Fruit fly (Drosophila melanogaster): Measurements from ENCODE around the gene CG42324.

Gene CG42324

DNA sequence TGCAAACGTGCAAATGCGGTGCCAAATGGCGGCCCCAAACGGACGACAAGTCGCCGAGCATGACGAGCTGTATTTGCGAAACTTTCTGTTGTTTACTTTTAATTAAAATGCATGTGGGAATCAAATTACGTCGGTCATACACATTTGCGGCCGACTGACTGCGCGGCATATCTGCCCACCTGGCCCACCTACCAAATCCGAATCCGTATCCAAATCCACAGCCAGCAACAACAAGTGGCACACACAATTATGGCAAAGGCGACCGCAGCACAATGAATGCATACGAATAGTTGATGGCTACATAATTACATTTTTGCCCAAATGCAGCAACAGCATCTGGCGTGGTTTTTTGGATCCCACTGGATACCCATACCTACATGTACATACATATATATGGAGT lies 20.5 kb upstream of the CG42324 start:
- no peak for TF ChIP-seq dmrt93B (GFP tag; optimal IDR thresholded peaks at IDR 0.05)

DNA sequence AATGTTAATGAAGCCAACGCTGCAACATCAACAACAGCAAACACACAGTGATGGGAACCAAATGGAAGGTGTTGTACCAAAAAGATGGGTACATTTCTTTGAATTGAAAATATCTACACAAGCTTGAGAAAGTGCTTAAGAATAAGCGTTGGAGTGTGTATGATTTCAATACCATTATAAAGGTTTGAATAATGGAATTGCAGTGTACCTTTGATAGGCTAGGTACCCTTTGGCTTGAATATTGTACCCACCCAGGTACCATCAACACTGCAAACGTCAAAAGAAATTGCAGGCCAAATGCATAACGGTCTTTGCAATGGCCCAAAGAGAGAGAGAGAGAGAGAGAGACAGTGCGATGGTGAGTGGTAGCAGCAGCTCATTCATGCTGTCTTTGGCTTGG lies 19.6 kb upstream of the CG42324 start:
- no peak for TF ChIP-seq tai (GFP tag; optimal IDR thresholded peaks at IDR 0.05)
- no peak for TF ChIP-seq Jra (GFP tag; optimal IDR thresholded peaks at IDR 0.05)
- TF ChIP-seq fru (GFP tag; optimal IDR thresholded peaks at IDR 0.05) = no peak
- no peak for TF ChIP-seq N (GFP tag; optimal IDR thresholded peaks at IDR 0.05)

DNA sequence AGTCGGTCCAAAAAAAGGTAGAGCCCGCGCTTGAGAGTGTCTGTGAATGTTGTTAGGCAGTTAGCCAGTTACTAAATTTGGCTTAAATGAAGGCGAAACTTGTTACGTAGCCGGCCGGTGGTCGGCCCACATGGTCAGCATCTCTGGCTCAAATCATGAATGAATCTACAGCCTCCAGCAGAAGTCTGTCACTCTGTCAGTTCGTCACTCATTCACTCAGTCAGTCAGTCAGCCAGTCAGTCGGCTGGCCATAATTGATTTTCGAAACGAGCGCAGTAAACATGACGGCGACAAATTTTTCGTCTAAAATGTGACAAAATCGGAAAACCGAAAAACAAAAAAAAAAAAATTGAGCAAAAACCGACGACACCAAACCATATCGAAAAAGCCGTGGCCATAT lies 17.8 kb upstream of the CG42324 start:
- no peak for TF ChIP-seq Myc (optimal IDR thresholded peaks at IDR 0.05)
- TF ChIP-seq Dif (GFP tag; optimal IDR thresholded peaks at IDR 0.05; ENCODE audit: partially characterized antibody) = no peak
- no peak for TF ChIP-seq psq (GFP tag; optimal IDR thresholded peaks at IDR 0.05)
- no peak for TF ChIP-seq N (GFP tag; optimal IDR thresholded peaks at IDR 0.05)
- TF ChIP-seq dl (GFP tag; optimal IDR thresholded peaks at IDR 0.05; ENCODE audit: insufficient read depth in 1 of 2, partially characterized antibody in 2 of 2) = no peak
- TF ChIP-seq rgr (GFP tag; optimal IDR thresholded peaks at IDR 0.05) = no peak
- TF ChIP-seq usp (GFP tag; optimal IDR thresholded peaks at IDR 0.05) = no peak
- TF ChIP-seq Dfd (GFP tag; optimal IDR thresholded peaks at IDR 0.05) = no peak
- TF ChIP-seq CG32264 (GFP tag; optimal IDR thresholded peaks at IDR 0.05) = no peak
- TF ChIP-seq h (GFP tag; optimal IDR thresholded peaks at IDR 0.05) = no peak
- no peak for TF ChIP-seq Rel (GFP tag; optimal IDR thresholded peaks at IDR 0.05)
- no peak for TF ChIP-seq Rel (tag; optimal IDR thresholded peaks at IDR 0.05)
- TF ChIP-seq Hr78 (GFP tag; optimal IDR thresholded peaks at IDR 0.05) = no peak
- TF ChIP-seq pan (optimal IDR thresholded peaks at IDR 0.05) = no peak
- no peak for TF ChIP-seq tai (GFP tag; optimal IDR thresholded peaks at IDR 0.05)

DNA sequence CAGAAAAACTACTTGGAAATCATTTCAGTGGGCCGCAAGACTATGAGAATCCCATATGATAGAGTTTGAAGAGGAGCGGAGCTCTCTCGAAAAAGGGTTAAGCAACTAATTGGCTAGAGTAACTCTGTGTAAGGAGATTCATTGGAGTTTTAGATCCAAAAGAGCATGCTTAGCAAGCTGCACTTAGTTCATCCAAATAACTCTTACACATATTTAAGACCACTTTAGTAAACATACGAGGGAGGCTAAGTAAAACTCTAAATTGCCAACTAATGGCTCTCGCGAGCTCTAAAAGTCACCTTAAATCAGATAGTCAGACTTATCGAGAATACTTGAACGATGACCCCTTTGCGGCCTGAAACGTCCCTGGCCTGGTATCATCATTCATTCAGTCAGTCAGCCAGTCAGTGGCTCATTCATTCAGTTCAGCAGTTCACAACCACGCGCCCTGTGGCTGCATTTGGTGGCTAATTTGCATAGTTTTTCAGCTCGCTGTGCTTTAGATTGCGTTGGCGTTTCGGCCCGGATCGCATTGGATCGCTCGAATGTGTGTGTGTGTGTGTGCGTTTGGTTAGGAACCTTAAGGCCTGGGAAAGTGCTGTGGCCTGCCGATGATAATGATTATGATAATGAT lies 17.2 kb upstream of the CG42324 start:
- TF ChIP-seq Myc (optimal IDR thresholded peaks at IDR 0.05) (no peak), lola (GFP tag; optimal IDR thresholded peaks at IDR 0.05) (no peak), h (GFP tag; optimal IDR thresholded peaks at IDR 0.05) (no peak), sv (GFP tag; optimal IDR thresholded peaks at IDR 0.05) (peak; percentile 3), jim (GFP tag; optimal IDR thresholded peaks at IDR 0.05) (no peak), psq (GFP tag; optimal IDR thresholded peaks at IDR 0.05) (no peak)

DNA sequence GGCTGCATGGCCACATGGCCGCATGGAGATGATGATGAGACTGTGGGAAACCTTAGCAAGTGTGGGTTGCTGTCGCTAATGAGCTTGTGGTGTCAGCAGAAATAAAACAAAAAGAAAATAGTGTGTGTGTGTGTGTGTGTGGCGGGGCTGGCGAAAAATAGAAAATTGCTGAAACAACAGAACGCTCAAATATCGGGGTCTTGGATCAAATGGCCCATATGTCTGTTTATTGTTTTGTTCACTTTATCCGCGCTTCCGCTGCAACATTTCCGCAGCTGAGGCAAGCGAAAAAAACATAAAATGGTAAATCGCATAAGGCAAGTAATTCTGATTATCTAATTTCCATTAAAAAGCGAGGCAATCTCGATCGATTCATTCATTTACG lies 16.7 kb upstream of the CG42324 start:
- TF ChIP-seq N (GFP tag; optimal IDR thresholded peaks at IDR 0.05) (no peak), br (GFP tag; optimal IDR thresholded peaks at IDR 0.05) (no peak), Hr83 (GFP tag; optimal IDR thresholded peaks at IDR 0.05; ENCODE audit: poor library complexity, severe bottlenecking) (no peak), Hr78 (GFP tag; optimal IDR thresholded peaks at IDR 0.05) (no peak), h (GFP tag; optimal IDR thresholded peaks at IDR 0.05) (no peak), lola (GFP tag; optimal IDR thresholded peaks at IDR 0.05) (no peak), HLH106 (tag; optimal IDR thresholded peaks at IDR 0.05) (no peak)

DNA sequence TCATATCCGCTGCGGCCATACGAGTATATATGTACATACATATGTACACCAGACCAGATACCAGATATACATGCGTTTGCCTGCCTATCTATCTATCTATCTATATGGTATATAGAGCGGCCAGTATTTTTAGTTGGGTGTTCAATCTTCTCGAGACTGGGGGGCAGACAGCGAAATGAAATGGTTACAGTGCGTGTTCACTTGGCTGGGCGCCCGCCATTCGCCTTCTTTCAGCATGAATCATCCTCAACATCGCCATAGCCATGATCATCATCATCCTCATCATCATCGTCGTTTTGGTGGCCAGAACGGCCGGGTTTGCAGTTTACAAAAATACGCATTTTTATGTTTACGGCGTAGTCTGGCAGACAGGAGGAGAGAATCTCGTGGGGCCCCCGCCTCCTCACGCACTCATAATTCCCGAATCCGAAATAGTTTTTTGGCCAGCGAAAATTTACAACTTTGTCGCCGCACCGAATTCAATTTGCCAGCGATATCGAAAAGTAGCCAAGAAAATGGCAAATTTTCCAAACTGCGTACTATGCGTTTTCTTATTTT lies 16.2 kb upstream of the CG42324 start:
- TF ChIP-seq usp (GFP tag; optimal IDR thresholded peaks at IDR 0.05) (no peak), OdsH (GFP tag; optimal IDR thresholded peaks at IDR 0.05) (no peak), Mio (GFP tag; optimal IDR thresholded peaks at IDR 0.05) (no peak), N (GFP tag; optimal IDR thresholded peaks at IDR 0.05) (no peak), jim (GFP tag; optimal IDR thresholded peaks at IDR 0.05) (no peak), CG9705 (GFP tag; optimal IDR thresholded peaks at IDR 0.05) (no peak), foxo (GFP tag; optimal IDR thresholded peaks at IDR 0.05) (no peak), psq (GFP tag; optimal IDR thresholded peaks at IDR 0.05) (no peak), Hnf4 (GFP tag; optimal IDR thresholded peaks at IDR 0.05) (no peak), CrebA (GFP tag; optimal IDR thresholded peaks at IDR 0.05; ENCODE audit: borderline replicate concordance) (no peak), Dfd (GFP tag; optimal IDR thresholded peaks at IDR 0.05) (no peak), h (GFP tag; optimal IDR thresholded peaks at IDR 0.05) (no peak), Rel (GFP tag; optimal IDR thresholded peaks at IDR 0.05) (no peak), Rel (tag; optimal IDR thresholded peaks at IDR 0.05) (no peak)
